Fruit fly (Drosophila melanogaster) whole organism, embryonic: Measurements from ENCODE around the gene Abl.

Experiments
- C15 ChIP-seq: fragments of 200-800 bp; sonication (Bioruptor generic); IDR thresholded peaks from 3 replicates; pipeline ENCODE4 v1.3.6; 2022; ENCODE audit warnings: missing biosample characterization, missing genetic modification characterization
- CG15479 ChIP-seq: fragments of 200-800 bp; sonication (Bioruptor generic); optimal IDR thresholded peaks from 3 replicates; lab custom pipeline; 2019; ENCODE audit warnings: missing biosample characterization, mild to moderate bottlenecking, missing genetic modification characterization, moderate library complexity
- CG16779 ChIP-seq: fragments of 200-800 bp; sonication (Bioruptor generic); IDR thresholded peaks from 2 replicates; pipeline ENCODE4 v1.3.6; 2022; ENCODE audit warnings: missing biosample characterization, missing genetic modification characterization
- CG17328 ChIP-seq: fragments of 200-800 bp; sonication (Bioruptor generic); IDR thresholded peaks from 2 replicates; pipeline ENCODE4 v1.3.6; 2022; ENCODE audit warnings: missing biosample characterization, missing genetic modification characterization
- CG30431 ChIP-seq: fragments of 200-800 bp; sonication (Bioruptor generic); optimal IDR thresholded peaks from 2 replicates; lab custom pipeline; 2017; ENCODE audit warnings: missing biosample characterization, missing genetic modification characterization
- Chrac-16 ChIP-seq: fragments of 200-800 bp; sonication (Bioruptor generic); optimal IDR thresholded peaks from 3 replicates; lab custom pipeline; 2016; ENCODE audit warnings: missing biosample characterization, missing genetic modification characterization
- Nf-YA ChIP-seq: fragments of 200-800 bp; sonication (Bioruptor generic); IDR thresholded peaks from 2 replicates; pipeline ENCODE4 v1.3.6; 2022; ENCODE audit warnings: missing biosample characterization, missing genetic modification characterization
- Sox102F ChIP-seq: fragments of 200-800 bp; sonication (Bioruptor generic); optimal IDR thresholded peaks from 2 replicates; lab custom pipeline; 2018; ENCODE audit warnings: missing biosample characterization, mild to moderate bottlenecking, missing genetic modification characterization, moderate library complexity
- ac ChIP-seq: fragments of 200-800 bp; sonication (Bioruptor generic); optimal IDR thresholded peaks from 3 replicates; lab custom pipeline; 2017; ENCODE audit warnings: missing biosample characterization, mild to moderate bottlenecking, missing genetic modification characterization
- bowl ChIP-seq: fragments of 200-800 bp; sonication (Bioruptor generic); IDR thresholded peaks from 2 replicates; pipeline ENCODE4 v1.3.6; 2022; ENCODE audit warnings: missing biosample characterization, missing genetic modification characterization
- disco-r ChIP-seq: fragments of 200-800 bp; sonication (Bioruptor generic); optimal IDR thresholded peaks from 2 replicates; lab custom pipeline; 2016; ENCODE audit warnings: missing biosample characterization, missing genetic modification characterization
- zfh1 ChIP-seq: fragments of 200-800 bp; sonication (Bioruptor generic); IDR thresholded peaks from 3 replicates; pipeline ENCODE4 v1.3.6; 2022; ENCODE audit warnings: missing biosample characterization, missing genetic modification characterization

DNA sequence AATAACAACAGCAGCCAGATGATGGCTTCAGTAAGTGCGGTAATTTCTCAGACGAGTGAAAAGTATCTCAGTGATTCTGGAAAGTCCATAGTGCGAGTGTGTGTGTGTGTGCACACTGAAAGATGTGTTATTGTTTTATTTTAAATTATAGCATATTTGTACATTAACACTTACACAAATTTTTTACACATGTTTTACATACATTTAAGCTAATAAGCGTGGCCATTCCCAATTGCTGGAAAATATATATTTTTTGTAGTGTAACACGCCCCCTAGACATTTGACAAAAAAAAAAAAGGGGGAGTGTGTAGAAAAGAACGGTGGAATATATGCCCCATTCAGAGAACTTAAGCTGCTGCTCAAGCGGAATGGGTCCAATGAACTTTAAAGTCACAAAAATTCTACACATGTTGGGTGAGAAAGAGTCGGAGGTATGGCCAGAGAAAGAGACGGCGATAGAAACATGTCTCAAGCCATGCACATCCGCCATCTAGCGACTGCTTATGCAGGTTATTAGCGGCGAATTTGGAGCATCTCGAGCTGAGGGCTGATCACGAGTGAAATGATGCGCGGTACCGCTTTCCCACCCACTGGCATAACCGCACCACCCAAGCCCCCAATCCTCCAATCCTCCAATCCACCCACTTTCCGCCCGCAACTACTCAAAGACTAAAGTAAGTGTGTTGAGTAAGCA, 15.7 kb downstream of the Abl start:
- TF ChIP-seq disco-r, result no peak
- no peak for TF ChIP-seq ac (GFP tag; lab: Kevin White, UChicago)
- no peak for TF ChIP-seq CG16779 (GFP tag; lab: Robert Waterston, UW)
- no peak for TF ChIP-seq Nf-YA (GFP tag; lab: Robert Waterston, UW)
- no peak for TF ChIP-seq Sox102F (GFP tag; lab: Kevin White, UChicago)
- no peak for TF ChIP-seq bowl (GFP tag; lab: Robert Waterston, UW)
- TF ChIP-seq CG15479 (GFP tag; lab: Kevin White, UChicago), result no peak
- no peak for TF ChIP-seq Chrac-16 (GFP tag; lab: Kevin White, UChicago)
- TF ChIP-seq zfh1 (GFP tag; lab: Robert Waterston, UW), result no peak
- TF ChIP-seq CG30431 (GFP tag; lab: Kevin White, UChicago), result no peak
- no peak for TF ChIP-seq CG17328 (GFP tag; lab: Robert Waterston, UW)
- TF ChIP-seq C15 (GFP tag; lab: Robert Waterston, UW), result no peak
